Fruit fly (Drosophila melanogaster): ENCODE results near the gene eRF3.

The eRF3 gene

DNA sequence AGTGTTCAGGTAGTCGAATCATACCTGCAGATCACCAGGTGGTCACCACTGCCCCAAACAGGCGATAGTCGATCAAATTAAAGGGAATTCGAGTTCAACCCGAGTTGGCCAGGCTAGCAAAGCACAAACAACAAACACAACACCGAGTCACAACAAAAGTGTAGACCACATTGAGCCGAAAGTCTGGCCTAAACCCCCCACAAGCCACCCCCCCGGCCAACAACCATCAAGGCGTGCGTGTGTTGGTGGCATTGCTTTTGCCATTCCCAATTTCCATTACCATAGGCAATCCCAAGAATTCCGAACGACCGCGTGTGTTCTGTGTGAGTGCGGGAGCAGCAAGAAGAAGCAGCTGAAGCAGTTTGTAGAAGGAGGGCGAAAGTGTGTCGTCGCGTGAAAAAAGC, 285 bp downstream of the eRF3 start, which contains the start of gene SC35 (continued):
- TF ChIP-seq CG6254 (GFP tag; optimal IDR thresholded peaks at IDR 0.05), result no peak
- peak; percentile 37 for TF ChIP-seq CG1603 (tag; optimal IDR thresholded peaks at IDR 0.05)
- TF ChIP-seq CG31224 (GFP tag; IDR thresholded peaks at IDR 0.05), result no peak
- no peak for TF ChIP-seq CG15269 (tag; optimal IDR thresholded peaks at IDR 0.05)
- TF ChIP-seq nmo (GFP tag; optimal IDR thresholded peaks at IDR 0.05), result no peak
- TF ChIP-seq gro (GFP tag; optimal IDR thresholded peaks at IDR 0.05), result peak; percentile 12
- peak; percentile 27 for TF ChIP-seq Sin3A (optimal IDR thresholded peaks at IDR 0.05)
- no peak for TF ChIP-seq trh (GFP tag; optimal IDR thresholded peaks at IDR 0.05)
- peak; percentile 61 for TF ChIP-seq Med (GFP tag)
- TF ChIP-seq Blimp-1 (GFP tag; optimal IDR thresholded peaks at IDR 0.05), result no peak
- TF ChIP-seq CG15073 (GFP tag; optimal IDR thresholded peaks at IDR 0.05), result no peak
- no peak for TF ChIP-seq CG10267 (tag; optimal IDR thresholded peaks at IDR 0.05)
- no peak for TF ChIP-seq row (GFP tag; IDR thresholded peaks at IDR 0.05)
- no peak for TF ChIP-seq jigr1 (GFP tag; IDR thresholded peaks at IDR 0.05)
- TF ChIP-seq tna (GFP tag; IDR thresholded peaks at IDR 0.05; ENCODE audit: partially characterized antibody), result no peak
- no peak for TF ChIP-seq CG4424 (GFP tag; optimal IDR thresholded peaks at IDR 0.05)
- TF ChIP-seq YL-1 (GFP tag; optimal IDR thresholded peaks at IDR 0.05), result peak; percentile 75
- TF ChIP-seq CG32767 (GFP tag; IDR thresholded peaks at IDR 0.05), result no peak
- peak; percentile 61 for TF ChIP-seq CG4360 (GFP tag; IDR thresholded peaks at IDR 0.05)
- TF ChIP-seq CG42726 (GFP tag; IDR thresholded peaks at IDR 0.05; ENCODE audit: partially characterized antibody), result no peak
- peak; percentile 74 for TF ChIP-seq cg (GFP tag; optimal IDR thresholded peaks at IDR 0.05)
- no peak for TF ChIP-seq scrt (GFP tag; optimal IDR thresholded peaks at IDR 0.05)
- TF ChIP-seq CG43689 (GFP tag; IDR thresholded peaks at IDR 0.05), result no peak
- TF ChIP-seq Nf-YA (GFP tag; IDR thresholded peaks at IDR 0.05), result no peak
- TF ChIP-seq p53 (GFP tag; optimal IDR thresholded peaks at IDR 0.05), result no peak
- TF ChIP-seq B-H2 (GFP tag; optimal IDR thresholded peaks at IDR 0.05), result no peak
- no peak for TF ChIP-seq Atf-2 (GFP tag; optimal IDR thresholded peaks at IDR 0.05)
- no peak for TF ChIP-seq pita (GFP tag; optimal IDR thresholded peaks at IDR 0.05)
- peak; percentile 65 for TF ChIP-seq CG4617 (GFP tag; optimal IDR thresholded peaks at IDR 0.05; ENCODE audit: borderline replicate concordance)
- no peak for TF ChIP-seq gsb (GFP tag; IDR thresholded peaks at IDR 0.05)
- TF ChIP-seq shn (GFP tag; optimal IDR thresholded peaks at IDR 0.05), result no peak
- no peak for TF ChIP-seq odd (GFP tag; optimal IDR thresholded peaks at IDR 0.05)
- TF ChIP-seq wor (GFP tag; IDR thresholded peaks at IDR 0.05), result no peak
- TF ChIP-seq peb (GFP tag; IDR thresholded peaks at IDR 0.05), result no peak
- TF ChIP-seq Oaz (GFP tag; IDR thresholded peaks at IDR 0.05), result no peak
- peak; percentile 40 for TF ChIP-seq CG7987 (GFP tag; optimal IDR thresholded peaks at IDR 0.05)
- peak; percentile 40 for TF ChIP-seq NFAT (GFP tag; IDR thresholded peaks at IDR 0.05)
- TF ChIP-seq Atf3 (GFP tag; optimal IDR thresholded peaks at IDR 0.05), result no peak
- TF ChIP-seq CG9876 (GFP tag; optimal IDR thresholded peaks at IDR 0.05), result no peak
- no peak for TF ChIP-seq CG17186 (GFP tag; optimal IDR thresholded peaks at IDR 0.05)
- no peak for TF ChIP-seq pnt (GFP tag; optimal IDR thresholded peaks at IDR 0.05)
- TF ChIP-seq seq (GFP tag; IDR thresholded peaks at IDR 0.05), result no peak
- no peak for TF ChIP-seq trem (tag; optimal IDR thresholded peaks at IDR 0.05)
- no peak for TF ChIP-seq ara (GFP tag; IDR thresholded peaks at IDR 0.05)
- peak; percentile 19 for TF ChIP-seq CG9797 (GFP tag; optimal IDR thresholded peaks at IDR 0.05)
- TF ChIP-seq Poxn (GFP tag; IDR thresholded peaks at IDR 0.05), result no peak
- no peak for TF ChIP-seq tio (GFP tag; optimal IDR thresholded peaks at IDR 0.05)
- no peak for TF ChIP-seq Deaf1 (tag; optimal IDR thresholded peaks at IDR 0.05)
- no peak for TF ChIP-seq sima (GFP tag; optimal IDR thresholded peaks at IDR 0.05)
- no peak for TF ChIP-seq HLH54F (GFP tag; optimal IDR thresholded peaks at IDR 0.05)
- no peak for TF ChIP-seq CG7786 (GFP tag; optimal IDR thresholded peaks at IDR 0.05)
- TF ChIP-seq Max (GFP tag; optimal IDR thresholded peaks at IDR 0.05), result no peak
- no peak for TF ChIP-seq CG9215 (GFP tag; IDR thresholded peaks at IDR 0.05)

Measured in whole organism, embryonic.